Fruit fly (Drosophila melanogaster): ENCODE results near the gene CG5895.

CG5895 gene

DNA sequence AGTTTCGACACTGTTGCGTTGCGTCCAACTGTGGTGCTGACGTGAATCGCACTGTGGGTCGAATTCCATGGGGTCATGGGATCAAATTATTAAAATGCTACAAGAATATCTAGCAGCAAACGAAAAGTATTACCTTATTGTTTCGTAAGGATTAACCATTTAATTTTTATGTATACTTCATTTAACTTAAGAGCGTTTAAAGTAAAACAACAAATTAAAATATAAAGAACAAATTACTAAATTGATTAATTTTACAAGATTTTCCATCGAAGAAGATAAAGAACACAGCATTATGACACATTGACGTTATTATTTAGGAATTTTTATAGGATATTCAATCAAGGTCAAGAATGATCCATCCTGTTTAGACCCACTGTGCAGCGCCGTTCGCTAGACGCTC, 18.8 kb downstream of the CG5895 start (continued):
- TF ChIP-seq hb (GFP tag; IDR thresholded peaks at IDR 0.05; ENCODE audit: partially characterized antibody) (no peak), CoRest (tag; optimal IDR thresholded peaks at IDR 0.05) (peak; percentile 64), sqz (GFP tag; optimal IDR thresholded peaks at IDR 0.05) (no peak), Mes4 (GFP tag; optimal IDR thresholded peaks at IDR 0.05) (no peak), crp (GFP tag; optimal IDR thresholded peaks at IDR 0.05) (no peak), CG8089 (GFP tag; optimal IDR thresholded peaks at IDR 0.05) (no peak), Hand (GFP tag; optimal IDR thresholded peaks at IDR 0.05) (no peak), az2 (GFP tag; optimal IDR thresholded peaks at IDR 0.05) (peak; percentile 56), CG3995 (GFP tag; optimal IDR thresholded peaks at IDR 0.05) (no peak), cwo (GFP tag; optimal IDR thresholded peaks at IDR 0.05) (peak; percentile 34), CG17186 (GFP tag; optimal IDR thresholded peaks at IDR 0.05) (no peak), onecut (GFP tag; IDR thresholded peaks at IDR 0.05) (no peak), CG9215 (GFP tag; IDR thresholded peaks at IDR 0.05) (no peak), CG8281 (tag; optimal IDR thresholded peaks at IDR 0.05) (no peak), vvl (GFP tag; IDR thresholded peaks at IDR 0.05) (peak; percentile 22; the same call in 1 of the 2 replicates), CG15601 (tag; optimal IDR thresholded peaks at IDR 0.05) (no peak), CG15011 (GFP tag; optimal IDR thresholded peaks at IDR 0.05) (peak; percentile 23), CG31365 (tag; optimal IDR thresholded peaks at IDR 0.05) (no peak), unpg (GFP tag; optimal IDR thresholded peaks at IDR 0.05) (peak; percentile 50), Antp (GFP tag; optimal IDR thresholded peaks at IDR 0.05) (no peak), CG4730 (GFP tag; IDR thresholded peaks at IDR 0.05) (no peak), CG17385 (GFP tag; optimal IDR thresholded peaks at IDR 0.05) (peak; percentile 31), p53 (GFP tag; optimal IDR thresholded peaks at IDR 0.05) (no peak), Ets97D (GFP tag; optimal IDR thresholded peaks at IDR 0.05) (no peak), Eip74EF (GFP tag; optimal IDR thresholded peaks at IDR 0.05) (peak in 1 of 2 experiments; percentile 68), CG32767 (GFP tag; IDR thresholded peaks at IDR 0.05) (0 out of 2 replicates have a peak, but pooled peaks have one; percentile 29), zfh1 (GFP tag; IDR thresholded peaks at IDR 0.05) (no peak), usp (GFP tag; optimal IDR thresholded peaks at IDR 0.05) (no peak), HLH3B (GFP tag; IDR thresholded peaks at IDR 0.05) (peak; percentile 18; the same call in 1 of the 2 replicates), Drgx (GFP tag; IDR thresholded peaks at IDR 0.05) (peak; percentile 45; the same call in 1 of the 2 replicates), CG11456 (GFP tag; IDR thresholded peaks at IDR 0.05) (no peak), amos (GFP tag; IDR thresholded peaks at IDR 0.05; ENCODE audit: partially characterized antibody) (no peak), ssp (GFP tag; IDR thresholded peaks at IDR 0.05) (no peak), run (tag; optimal IDR thresholded peaks at IDR 0.05) (peak; percentile 12), CG18262 (tag; optimal IDR thresholded peaks at IDR 0.05) (peak; percentile 67), croc (GFP tag; conservative IDR thresholded peaks at IDR 0.05) (no peak), CG4282 (GFP tag; optimal IDR thresholded peaks at IDR 0.05) (no peak), HHEX (GFP tag; optimal IDR thresholded peaks at IDR 0.05) (peak; percentile 14), CG7839 (tag; optimal IDR thresholded peaks at IDR 0.05) (peak; percentile 65), ash1 (GFP tag; optimal IDR thresholded peaks at IDR 0.05) (no peak), Stat92E (GFP tag; optimal IDR thresholded peaks at IDR 0.05) (no peak), ems (GFP tag; optimal IDR thresholded peaks at IDR 0.05) (no peak), sug (tag; optimal IDR thresholded peaks at IDR 0.05) (peak; percentile 6), Lim3 (GFP tag; IDR thresholded peaks at IDR 0.05) (no peak), lbe (GFP tag; optimal IDR thresholded peaks at IDR 0.05) (no peak), Meics (GFP tag; optimal IDR thresholded peaks at IDR 0.05) (peak; percentile 32), Dfd (GFP tag; optimal IDR thresholded peaks at IDR 0.05) (no peak), cas (GFP tag; IDR thresholded peaks at IDR 0.05) (no peak), GATAe (GFP tag; conservative IDR thresholded peaks at IDR 0.05) (no peak), CG3163 (GFP tag; optimal IDR thresholded peaks at IDR 0.05) (no peak), bab2 (GFP tag; optimal IDR thresholded peaks at IDR 0.05) (no peak)
